Worm (Caenorhabditis elegans) whole organism, dauer: ENCODE measurements around the gene fbxa-185.

ENCODE experiments used
- unc-62 ChIP-seq: sonication (generic microtip); optimal IDR thresholded peaks from 2 replicates; lab custom pipeline; 2017; ENCODE audit warnings: missing biosample characterization, missing genetic modification reagents, missing genetic modification characterization

The fbxa-185 gene

ce11 chrV:17331340-17331739 is at the start of gene fbxa-185:
Gene fbxa-185, plus strand, starts transcription at chrV:17331640.
- no peak for TF ChIP-seq unc-62 (GFP tag; lab: Kevin White, UChicago)

ce11 chrV:17284159-17284558 is 47.3 kb upstream of the fbxa-185 start:
- no peak for TF ChIP-seq unc-62 (GFP tag; lab: Kevin White, UChicago)

- TF ChIP-seq unc-62 (GFP tag; lab: Kevin White, UChicago): no peak
Measured at ce11 chrV:17292740-17293139, 38.7 kb upstream of the fbxa-185 start.

ce11 chrV:17296443-17296842 is 35.0 kb upstream of the fbxa-185 start:
- no peak for TF ChIP-seq unc-62 (GFP tag; lab: Kevin White, UChicago)

ce11 chrV:17298657-17299056 is 32.8 kb upstream of the fbxa-185 start:
- TF ChIP-seq unc-62 (GFP tag; lab: Kevin White, UChicago): no peak

- no peak for TF ChIP-seq unc-62 (GFP tag; lab: Kevin White, UChicago)
Measured at ce11 chrV:17301375-17301774, 30.1 kb upstream of the fbxa-185 start, which contains the start of gene K10G4.5. Gene K10G4.5, minus strand, starts transcription at chrV:17301475.

ce11 chrV:17302754-17303153 is 28.7 kb upstream of the fbxa-185 start, which contains the start of gene sri-70:
Gene sri-70, plus strand, starts transcription at chrV:17303054.
- no peak for TF ChIP-seq unc-62 (GFP tag; lab: Kevin White, UChicago)

ce11 chrV:17303392-17303791 is 28.0 kb upstream of the fbxa-185 start:
- TF ChIP-seq unc-62 (GFP tag; lab: Kevin White, UChicago): no peak

ce11 chrV:17307926-17308325 is 23.5 kb upstream of the fbxa-185 start:
- no peak for TF ChIP-seq unc-62 (GFP tag; lab: Kevin White, UChicago)

ce11 chrV:17312386-17312785 is 19.1 kb upstream of the fbxa-185 start, which contains the start of gene Y61B8B.3:
Gene Y61B8B.3, minus strand, starts transcription at chrV:17312486.
- TF ChIP-seq unc-62 (GFP tag; lab: Kevin White, UChicago): no peak

- no peak for TF ChIP-seq unc-62 (GFP tag; lab: Kevin White, UChicago)
Measured at ce11 chrV:17315063-17315462, 16.4 kb upstream of the fbxa-185 start, which contains the start of gene F31E9.6. Gene F31E9.6, minus strand, starts transcription at chrV:17315153.

ce11 chrV:17317297-17317696 is 14.1 kb upstream of the fbxa-185 start:
- TF ChIP-seq unc-62 (GFP tag; lab: Kevin White, UChicago): no peak

- no peak for TF ChIP-seq unc-62 (GFP tag; lab: Kevin White, UChicago)
Measured at ce11 chrV:17317786-17318185, 13.7 kb upstream of the fbxa-185 start, which contains the start of gene srz-58. Gene srz-58, plus strand, starts transcription at chrV:17318147.

- no peak for TF ChIP-seq unc-62 (GFP tag; lab: Kevin White, UChicago)
Measured at ce11 chrV:17322397-17322909, 9.0 kb upstream of the fbxa-185 start, which contains the start of gene F31E9.3. Gene F31E9.3, plus strand, starts transcription at chrV:17322590.

ce11 chrV:17323876-17324275 is 7.6 kb upstream of the fbxa-185 start:
- no peak for TF ChIP-seq unc-62 (GFP tag; lab: Kevin White, UChicago)

- TF ChIP-seq unc-62 (GFP tag; lab: Kevin White, UChicago): no peak
Measured at ce11 chrV:17327867-17328266, 3.6 kb upstream of the fbxa-185 start, which contains the start of gene sdz-16. Gene sdz-16, minus strand, starts transcription at chrV:17327967.

ce11 chrV:17328497-17328896 is 2.9 kb upstream of the fbxa-185 start, which contains the start of gene srg-44:
Gene srg-44, plus strand, starts transcription at chrV:17328797.
- no peak for TF ChIP-seq unc-62 (GFP tag; lab: Kevin White, UChicago)
